Worm (Caenorhabditis elegans): ENCODE results near the gene fbxl-5.

The fbxl-5 gene

ce11 chrV:7713072-7713471 is 29.6 kb upstream of the fbxl-5 start, which contains the start of gene ZK105.13:
TSS of gene ZK105.13 (minus strand) at chrV:7713172.
- TF ChIP-seq ztf-4 (tag; optimal IDR thresholded peaks at IDR 0.05), result no peak
- no peak for TF ChIP-seq nhr-20 (tag; optimal IDR thresholded peaks at IDR 0.05)
- TF ChIP-seq ces-1 (GFP tag; optimal IDR thresholded peaks at IDR 0.05), result no peak
- TF ChIP-seq lir-3 (tag; optimal IDR thresholded peaks at IDR 0.05; ENCODE audit: poor library complexity), result no peak
- no peak for TF ChIP-seq nhr-84 (tag; optimal IDR thresholded peaks at IDR 0.05)
- no peak for TF ChIP-seq aly-2 (tag; optimal IDR thresholded peaks at IDR 0.05)
- TF ChIP-seq ama-1 (optimal IDR thresholded peaks at IDR 0.05), result no peak
- no peak for TF ChIP-seq lin-35 (GFP tag; optimal IDR thresholded peaks at IDR 0.05)
- TF ChIP-seq irx-1 (tag; optimal IDR thresholded peaks at IDR 0.05), result no peak
- TF ChIP-seq C16A3.4 (tag; optimal IDR thresholded peaks at IDR 0.05), result no peak

ce11 chrV:7713691-7714090 is 29.0 kb upstream of the fbxl-5 start, which contains the start of gene ZK105.1:
TSS of gene ZK105.1 (plus strand) at chrV:7713991.
- TF ChIP-seq ces-1 (GFP tag; optimal IDR thresholded peaks at IDR 0.05), result no peak
- TF ChIP-seq nhr-85 (tag), result no peak
- TF ChIP-seq rnt-1 (tag; optimal IDR thresholded peaks at IDR 0.05), result no peak
- TF ChIP-seq unc-98 (GFP tag; IDR thresholded peaks at IDR 0.05), result no peak
- no peak for TF ChIP-seq grh-1 (GFP tag; IDR thresholded peaks at IDR 0.05)

- TF ChIP-seq vab-15 (tag; optimal IDR thresholded peaks at IDR 0.05), result no peak
- no peak for TF ChIP-seq hlh-17 (GFP tag; optimal IDR thresholded peaks at IDR 0.05; ENCODE audit: borderline replicate concordance)
- no peak for TF ChIP-seq unc-130 (tag; optimal IDR thresholded peaks at IDR 0.05)
- no peak for TF ChIP-seq isw-1 (GFP tag; IDR thresholded peaks at IDR 0.05)
- TF ChIP-seq tbx-2 (tag; optimal IDR thresholded peaks at IDR 0.05), result no peak
- no peak for TF ChIP-seq snpc-4 (tag; optimal IDR thresholded peaks at IDR 0.05)
- no peak for TF ChIP-seq unc-30 (tag; optimal IDR thresholded peaks at IDR 0.05)
- TF ChIP-seq egl-13 (tag; optimal IDR thresholded peaks at IDR 0.05), result no peak
- TF ChIP-seq nhr-19 (GFP tag; conservative IDR thresholded peaks at IDR 0.05), result no peak
- TF ChIP-seq mab-9 (GFP tag; IDR thresholded peaks at IDR 0.05), result no peak
- TF ChIP-seq ztf-4 (tag; optimal IDR thresholded peaks at IDR 0.05), result no peak
- TF ChIP-seq pag-3 (tag; optimal IDR thresholded peaks at IDR 0.05; ENCODE audit: borderline replicate concordance, insufficient read depth), result no peak
Observed at ce11 chrV:7716034-7716433, 26.7 kb upstream of the fbxl-5 start, which contains the start of gene ZK105.12. TSS of gene ZK105.12 (minus strand) at chrV:7716134.

ce11 chrV:7717629-7718028 is 25.1 kb upstream of the fbxl-5 start, which contains the start of gene ZK105.5:
TSS of gene ZK105.5 (minus strand) at chrV:7717729.
- no peak for TF ChIP-seq tbx-2 (tag; optimal IDR thresholded peaks at IDR 0.05)
- no peak for TF ChIP-seq ztf-4 (tag; optimal IDR thresholded peaks at IDR 0.05)
- TF ChIP-seq ceh-90 (tag; optimal IDR thresholded peaks at IDR 0.05), result no peak
- no peak for TF ChIP-seq C34B4.2 (tag; optimal IDR thresholded peaks at IDR 0.05)
- no peak for TF ChIP-seq nhr-47 (tag; optimal IDR thresholded peaks at IDR 0.05)
- TF ChIP-seq nhr-12 (tag; optimal IDR thresholded peaks at IDR 0.05), result no peak
- no peak for TF ChIP-seq dpl-1 (GFP tag; optimal IDR thresholded peaks at IDR 0.05)
- no peak for TF ChIP-seq nhr-77 (tag; optimal IDR thresholded peaks at IDR 0.05)

ce11 chrV:7721945-7722344 is 20.8 kb upstream of the fbxl-5 start, which contains the start of gene ZK105.14:
TSS of gene ZK105.14 (minus strand) at chrV:7722045.
- TF ChIP-seq unc-98 (GFP tag; IDR thresholded peaks at IDR 0.05) (no peak), xbp-1 (tag; optimal IDR thresholded peaks at IDR 0.05) (no peak), skn-1 (tag; optimal IDR thresholded peaks at IDR 0.05) (no peak), grh-1 (GFP tag; IDR thresholded peaks at IDR 0.05) (no peak), ama-1 (optimal IDR thresholded peaks at IDR 0.05) (no peak), blmp-1 (tag; optimal IDR thresholded peaks at IDR 0.05) (no peak), unc-62 (GFP tag; optimal IDR thresholded peaks at IDR 0.05) (no peak), mab-9 (GFP tag; IDR thresholded peaks at IDR 0.05) (no peak), unc-86 (tag; optimal IDR thresholded peaks at IDR 0.05) (no peak)

Data from whole organism, L1 larva.